Worm (Caenorhabditis elegans) whole organism, mixed stage, embryonic: ENCODE data around the gene spig-1.
"Not testable (repeated sequence)": the region's sequence is repeated elsewhere in the genome, so short reads cannot be mapped to it uniquely, and the experiment has no call there.

Experiments
- ceh-43 ChIP-seq: fragments of 200-800 bp; sonication (Bioruptor generic); optimal IDR thresholded peaks from 2 replicates; lab custom pipeline; 2018; ENCODE audit warnings: mild to moderate bottlenecking, missing genetic modification characterization, moderate library complexity, missing compliant biosample characterization
- lin-32 ChIP-seq: fragments of 200-800 bp; sonication (Bioruptor generic); optimal IDR thresholded peaks from 2 replicates; lab custom pipeline; 2018; ENCODE audit warnings: mild to moderate bottlenecking, missing genetic modification characterization, missing compliant biosample characterization
- lsy-2 ChIP-seq: fragments of 150-350 bp; optimal IDR thresholded peaks from 2 replicates; lab custom pipeline; 2014; ENCODE audit warnings: missing biosample characterization, missing genetic modification characterization
- nhr-237 ChIP-seq: fragments of 150-350 bp; optimal IDR thresholded peaks from 2 replicates; lab custom pipeline; 2014; ENCODE audit warnings: missing biosample characterization, missing genetic modification characterization
- nhr-28 ChIP-seq: fragments of 150-350 bp; optimal IDR thresholded peaks from 2 replicates; lab custom pipeline; 2014; ENCODE audit warnings: missing biosample characterization, missing genetic modification characterization
- nhr-76 ChIP-seq: sonication (generic microtip); optimal IDR thresholded peaks from 2 replicates; lab custom pipeline; 2017; ENCODE audit warnings: missing biosample characterization, missing genetic modification characterization
- pha-4 ChIP-seq: fragments of 150-350 bp; optimal IDR thresholded peaks from 2 replicates; lab custom pipeline; 2018; ENCODE audit warnings: missing biosample characterization, missing genetic modification reagents, missing genetic modification characterization
- sptf-1 ChIP-seq: sonication (generic microtip); optimal IDR thresholded peaks from 2 replicates; lab custom pipeline; 2017; ENCODE audit warnings: mild to moderate bottlenecking, missing genetic modification characterization, moderate library complexity, missing compliant biosample characterization
- tbx-8 ChIP-seq: fragments of 200-800 bp; sonication (Bioruptor generic); optimal IDR thresholded peaks from 2 replicates; lab custom pipeline; 2018; ENCODE audit warnings: mild to moderate bottlenecking, missing genetic modification characterization, moderate library complexity, missing compliant biosample characterization
- ztf-11 ChIP-seq: fragments of 150-350 bp; optimal IDR thresholded peaks from 2 replicates; lab custom pipeline; 2014; ENCODE audit warnings: missing biosample characterization, missing genetic modification characterization

DNA sequence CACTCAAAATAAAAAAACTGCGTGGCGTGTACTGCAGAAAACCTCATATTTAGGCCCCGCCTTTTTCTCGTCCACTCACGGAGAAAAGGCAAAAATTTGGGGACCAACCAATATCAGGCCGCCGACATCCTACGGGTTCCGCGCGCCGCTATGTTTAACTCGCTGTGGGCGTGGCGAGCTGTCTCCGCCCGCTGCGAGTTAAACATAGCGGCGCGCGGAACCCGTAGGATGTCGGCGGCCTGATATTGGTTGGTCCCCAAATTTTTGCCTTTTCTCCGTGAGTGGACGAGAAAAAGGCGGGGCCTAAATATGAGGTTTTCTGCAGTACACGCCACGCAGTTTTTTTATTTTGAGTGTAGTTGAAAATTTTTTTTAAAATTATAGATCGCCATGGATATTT lies 11.3 kb downstream of the spig-1 start, which contains the start of gene tmem-258:
- TF ChIP-seq tbx-8 (GFP tag; lab: Kevin White, UChicago); lsy-2 (tag; lab: Kevin White, UChicago); ztf-11; pha-4 (tag; lab: Kevin White, UChicago); lin-32 (GFP tag; lab: Kevin White, UChicago); nhr-76 (tag; lab: Kevin White, UChicago); nhr-237 (tag; lab: Kevin White, UChicago); nhr-28 (tag; lab: Kevin White, UChicago); sptf-1 (tag; lab: Kevin White, UChicago); ceh-43 (GFP tag; lab: Kevin White, UChicago): not testable (repeated sequence)
